Fruit fly (Drosophila melanogaster) S2 (cell line): ENCODE data around the gene Acph-1.

Experiments
- CG8478 ChIP-seq: fragments of >200 bp; optimal IDR thresholded peaks from 2 replicates; lab custom pipeline; 2018
- CTCF ChIP-seq, 2 experiments: fragments of >200 bp; optimal IDR thresholded peaks; 2 replicates each; lab custom pipeline; 2018

- TF ChIP-seq CTCF (optimal IDR thresholded peaks at IDR 0.05; lab: Kevin White, UChicago) (peak; percentile 99 to 100), CG8478 (lab: Kevin White, UChicago) (no peak)
Measured at dm6 chr3R:30022452-30023028, 29.3 kb upstream of the Acph-1 start, which contains the start of the genes RpS28a and Axn.
